Worm (Caenorhabditis elegans) whole organism, midembryonic: ENCODE results near the gene T23E7.2.

ENCODE experiments used
- tab-1 ChIP-seq: fragments of 200-800 bp; sonication (Bioruptor generic); IDR thresholded peaks from 2 replicates; pipeline ENCODE4 v1.3.6; 2022; ENCODE audit warnings: missing genetic modification characterization, missing compliant biosample characterization
- ztf-23 ChIP-seq: fragments of 200-800 bp; sonication (Bioruptor generic); IDR thresholded peaks from 2 replicates; pipeline ENCODE4 v1.3.6; 2022; ENCODE audit warnings: missing genetic modification reagents, missing genetic modification characterization, missing compliant biosample characterization

DNA sequence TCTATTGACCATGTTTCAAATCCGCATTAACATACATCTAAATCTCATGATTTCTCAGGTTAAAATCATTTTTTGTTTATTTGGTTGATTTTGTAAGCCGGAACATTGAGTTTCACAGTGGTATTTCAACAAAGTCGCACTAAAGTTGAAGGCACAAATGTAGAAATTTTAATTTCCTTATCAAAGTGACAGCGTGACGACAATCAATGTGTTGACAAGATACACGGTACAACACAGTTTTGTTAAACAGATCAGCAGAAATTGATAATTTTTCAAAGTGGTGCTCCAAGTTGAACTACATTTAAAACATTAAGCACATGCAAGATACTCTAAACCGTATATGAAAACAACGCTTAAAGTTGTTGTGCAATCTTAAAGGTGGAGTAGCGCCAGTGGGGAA, 31.8 kb downstream of the T23E7.2 start:
- no peak for TF ChIP-seq ztf-23 (GFP tag; lab: Robert Waterston, UW)
- no peak for TF ChIP-seq tab-1 (GFP tag; lab: Robert Waterston, UW)
